Worm (Caenorhabditis elegans) whole organism, L3 larva: ENCODE measurements around the gene ugt-56.
A peak's percentile ranks its signal among the peaks of the same experiment; 100 is the strongest.

Experiments used
- ZK546.5 ChIP-seq: sonication (generic microtip); optimal IDR thresholded peaks from 2 replicates; lab custom pipeline; 2017; ENCODE audit warnings: missing biosample characterization, missing genetic modification characterization
- ama-1 ChIP-seq: fragments of 150-350 bp; optimal IDR thresholded peaks from 2 replicates; lab custom pipeline; 2018
- ceh-16 ChIP-seq: sonication (generic microtip); optimal IDR thresholded peaks from 2 replicates; lab custom pipeline; 2017; ENCODE audit warnings: missing biosample characterization, missing genetic modification characterization
- ceh-82 ChIP-seq: fragments of 150-350 bp; optimal IDR thresholded peaks from 2 replicates; lab custom pipeline; 2014; ENCODE audit warnings: missing biosample characterization, missing genetic modification characterization
- ceh-9 ChIP-seq: sonication (generic microtip); optimal IDR thresholded peaks from 2 replicates; lab custom pipeline; 2018; ENCODE audit warnings: missing biosample characterization, missing genetic modification characterization
- daf-12 ChIP-seq: fragments of 150-350 bp; optimal IDR thresholded peaks from 2 replicates; lab custom pipeline; 2014; ENCODE audit warnings: missing biosample characterization, missing genetic modification reagents, missing genetic modification characterization
- egl-27 ChIP-seq: sonication (generic microtip); optimal IDR thresholded peaks from 4 replicates; lab custom pipeline; 2017; ENCODE audit warnings: missing biosample characterization, missing genetic modification reagents, missing genetic modification characterization
- egl-5 ChIP-seq: fragments of 150-350 bp; optimal IDR thresholded peaks from 2 replicates; lab custom pipeline; 2017; ENCODE audit warnings: missing biosample characterization, missing genetic modification reagents, missing genetic modification characterization, inconsistent platforms
- elt-1 ChIP-seq: fragments of 150-350 bp; optimal IDR thresholded peaks from 2 replicates; lab custom pipeline; 2014; ENCODE audit warnings: missing biosample characterization, missing genetic modification characterization
- elt-2 ChIP-seq: sonication (generic microtip); optimal IDR thresholded peaks from 2 replicates; lab custom pipeline; 2016; ENCODE audit warnings: missing genetic modification reagents, mild to moderate bottlenecking, missing genetic modification characterization, missing compliant biosample characterization
- elt-3 ChIP-seq, 3 experiments: fragments of 150-350 bp in 1 of 3; sonication (generic microtip) in 2 of 3; optimal IDR thresholded peaks; 2 replicates in 2 of 3; 4 replicates in 1 of 3; lab custom pipeline; 2014 to 2017; ENCODE audit warnings: missing biosample characterization in 3 of 3, missing genetic modification characterization in 3 of 3
- eor-1 ChIP-seq, 2 experiments: fragments of 150-350 bp; optimal IDR thresholded peaks; 2 replicates each; lab custom pipeline; 2014 to 2018; ENCODE audit warnings: missing biosample characterization in 2 of 2, missing genetic modification characterization in 2 of 2
- fkh-10 ChIP-seq: sonication (generic microtip); optimal IDR thresholded peaks from 2 replicates; lab custom pipeline; 2017; ENCODE audit warnings: missing biosample characterization, missing genetic modification reagents, missing genetic modification characterization
- fkh-2 ChIP-seq: fragments of 150-350 bp; optimal IDR thresholded peaks from 2 replicates; lab custom pipeline; 2014; ENCODE audit warnings: missing biosample characterization, missing genetic modification reagents, missing genetic modification characterization
- jun-1 ChIP-seq: fragments of 150-350 bp; optimal IDR thresholded peaks from 2 replicates; lab custom pipeline; 2014; ENCODE audit warnings: missing biosample characterization, missing genetic modification reagents, missing genetic modification characterization
- lin-15B ChIP-seq: fragments of 150-350 bp; optimal IDR thresholded peaks from 2 replicates; lab custom pipeline; 2014; ENCODE audit warnings: missing biosample characterization, missing genetic modification characterization
- lin-39 ChIP-seq: fragments of 150-350 bp; optimal IDR thresholded peaks from 2 replicates; lab custom pipeline; 2018; ENCODE audit warnings: missing biosample characterization, missing genetic modification reagents, missing genetic modification characterization
- lsy-12 ChIP-seq: sonication (generic microtip); optimal IDR thresholded peaks from 2 replicates; lab custom pipeline; 2016; ENCODE audit warnings: mild to moderate bottlenecking, missing genetic modification characterization, missing compliant biosample characterization
- mdl-1 ChIP-seq: fragments of 150-350 bp; optimal IDR thresholded peaks from 2 replicates; lab custom pipeline; 2014; ENCODE audit warnings: missing biosample characterization, missing genetic modification characterization
- nfya-1 ChIP-seq: sonication (generic microtip); optimal IDR thresholded peaks from 2 replicates; lab custom pipeline; 2017; ENCODE audit warnings: missing genetic modification characterization, mild to moderate bottlenecking, missing compliant biosample characterization, antibody characterized with exemption, moderate library complexity; ENCODE audit not compliant: insufficient read depth
- nhr-11 ChIP-seq: fragments of 150-350 bp; optimal IDR thresholded peaks from 2 replicates; lab custom pipeline; 2014; ENCODE audit warnings: missing biosample characterization, missing genetic modification characterization
- nhr-12 ChIP-seq: fragments of 150-350 bp; optimal IDR thresholded peaks from 2 replicates; lab custom pipeline; 2014; ENCODE audit warnings: missing biosample characterization, missing genetic modification characterization
- nhr-23 ChIP-seq: fragments of 150-350 bp; optimal IDR thresholded peaks from 2 replicates; lab custom pipeline; 2014; ENCODE audit warnings: missing biosample characterization, missing genetic modification reagents, missing genetic modification characterization
- nhr-237 ChIP-seq: fragments of 150-350 bp; optimal IDR thresholded peaks from 2 replicates; lab custom pipeline; 2014; ENCODE audit warnings: missing biosample characterization, missing genetic modification characterization
- nhr-25 ChIP-seq: sonication (generic microtip); optimal IDR thresholded peaks from 2 replicates; lab custom pipeline; 2017; ENCODE audit warnings: missing biosample characterization, missing genetic modification characterization
- nhr-28 ChIP-seq: fragments of 150-350 bp; optimal IDR thresholded peaks from 2 replicates; lab custom pipeline; 2014; ENCODE audit warnings: missing biosample characterization, missing genetic modification characterization
- nhr-67 ChIP-seq: fragments of 150-350 bp; optimal IDR thresholded peaks from 2 replicates; lab custom pipeline; 2014; ENCODE audit warnings: missing biosample characterization, missing genetic modification characterization
- nhr-76 ChIP-seq: fragments of 150-350 bp; sonication (generic microtip); optimal IDR thresholded peaks from 5 replicates; lab custom pipeline; 2014; ENCODE audit warnings: missing biosample characterization, missing genetic modification characterization
- nhr-77 ChIP-seq: fragments of 150-350 bp; optimal IDR thresholded peaks from 2 replicates; lab custom pipeline; 2014; ENCODE audit warnings: missing biosample characterization, missing genetic modification characterization
- pha-4 ChIP-seq: fragments of 150-350 bp; optimal IDR thresholded peaks from 2 replicates; lab custom pipeline; 2014; ENCODE audit warnings: missing biosample characterization, missing genetic modification reagents, missing genetic modification characterization
- skn-1 ChIP-seq: fragments of 150-350 bp; optimal IDR thresholded peaks from 2 replicates; lab custom pipeline; 2014; ENCODE audit warnings: missing biosample characterization, missing genetic modification characterization
- snpc-4 ChIP-seq: fragments of 150-350 bp; optimal IDR thresholded peaks from 2 replicates; lab custom pipeline; 2014; ENCODE audit warnings: missing biosample characterization, missing genetic modification characterization
- tbx-2 ChIP-seq: sonication (generic microtip); optimal IDR thresholded peaks from 2 replicates; lab custom pipeline; 2016; ENCODE audit warnings: mild to moderate bottlenecking, missing genetic modification characterization, missing compliant biosample characterization
- unc-39 ChIP-seq: sonication (generic microtip); optimal IDR thresholded peaks from 4 replicates; lab custom pipeline; 2017; ENCODE audit warnings: missing biosample characterization, missing genetic modification characterization
- unc-62 ChIP-seq: fragments of 150-350 bp; sonication (generic microtip); optimal IDR thresholded peaks from 4 replicates; lab custom pipeline; 2014; ENCODE audit warnings: missing biosample characterization, missing genetic modification reagents, missing genetic modification characterization
- ztf-11 ChIP-seq: fragments of 150-350 bp; optimal IDR thresholded peaks from 2 replicates; lab custom pipeline; 2014; ENCODE audit warnings: missing biosample characterization, missing genetic modification characterization

Gene ugt-56

DNA sequence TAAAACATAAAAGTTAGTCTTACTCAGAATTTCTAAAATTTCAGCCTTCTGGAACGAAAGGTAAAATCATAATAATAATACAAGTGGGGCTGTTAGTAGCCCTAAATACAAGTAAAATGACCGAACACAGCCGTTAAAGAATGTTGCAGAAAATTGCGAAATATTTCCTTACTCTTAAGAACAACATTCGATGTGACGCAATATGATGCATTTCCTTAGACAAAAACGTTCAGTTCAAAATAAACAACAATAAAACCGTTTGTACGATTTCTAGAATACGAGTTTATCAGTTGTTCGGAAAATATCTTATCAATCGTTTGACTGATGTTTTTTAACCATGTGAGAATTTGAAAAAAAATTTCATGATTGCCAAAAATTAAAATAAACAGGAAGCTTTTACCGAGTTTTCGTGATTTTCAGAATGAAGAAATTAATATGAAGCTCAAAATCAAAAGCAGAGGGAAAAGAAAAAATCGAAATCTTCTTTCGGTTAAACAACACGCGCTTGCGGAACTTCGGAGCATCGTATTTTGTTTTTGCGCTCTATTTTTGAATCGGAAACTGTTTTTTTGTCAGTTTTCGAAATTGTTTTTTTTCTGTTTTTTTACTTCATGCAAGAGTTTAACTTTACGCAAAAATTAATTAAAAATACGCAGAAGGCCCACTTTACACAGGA lies 12.9 kb upstream of the ugt-56 start:
- TF ChIP-seq snpc-4 (no peak), skn-1 (no peak), nhr-76 (tag; lab: Kevin White, UChicago) (no peak), lin-15B (tag; lab: Kevin White, UChicago) (peak; percentile 19), jun-1 (tag; lab: Kevin White, UChicago) (no peak), nhr-77 (no peak), nhr-67 (no peak), elt-2 (tag; lab: Kevin White, UChicago) (peak; percentile 63), tbx-2 (tag; lab: Kevin White, UChicago) (no peak), nhr-12 (tag; lab: Kevin White, UChicago) (no peak), pha-4 (tag; lab: Kevin White, UChicago) (peak; percentile 23), elt-3 (tag; optimal IDR thresholded peaks at IDR 0.05; lab: Kevin White, UChicago) (no peak), ceh-16 (no peak)

DNA sequence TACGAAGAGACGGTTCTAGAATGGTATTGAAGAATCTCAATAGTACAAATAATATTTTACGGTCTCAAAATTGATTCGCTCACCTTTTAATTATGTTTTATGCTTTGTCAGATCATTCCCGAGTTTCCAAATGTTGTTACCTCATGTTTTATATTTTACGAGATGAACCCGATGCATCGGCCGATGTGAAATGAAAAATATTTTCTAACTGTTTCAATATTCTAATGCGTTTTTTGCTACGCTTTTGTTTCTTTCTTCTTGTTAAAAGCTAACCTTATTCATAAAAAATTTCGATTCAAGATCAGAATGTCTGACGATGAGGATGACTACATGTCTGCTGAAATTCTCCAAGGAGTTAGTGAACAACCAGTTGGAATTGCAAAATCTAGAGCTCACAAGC lies 7.7 kb upstream of the ugt-56 start, which contains the start of gene T04H1.5:
Gene T04H1.5, plus strand, starts transcription at position 301 of the 400 bp plus-strand sequence.
- no peak for TF ChIP-seq nhr-25 (tag; lab: Kevin White, UChicago)
- no peak for TF ChIP-seq egl-27 (tag; lab: Kevin White, UChicago)
- no peak for TF ChIP-seq nhr-76 (tag; lab: Kevin White, UChicago)
- TF ChIP-seq mdl-1 (tag; lab: Kevin White, UChicago), result no peak
- no peak for TF ChIP-seq nhr-237
- no peak for TF ChIP-seq lin-15B (tag; lab: Kevin White, UChicago)
- TF ChIP-seq lsy-12 (tag; lab: Kevin White, UChicago), result no peak
- no peak for TF ChIP-seq egl-5 (tag; lab: Kevin White, UChicago)
- no peak for TF ChIP-seq snpc-4
- TF ChIP-seq ceh-9 (tag; lab: Kevin White, UChicago), result no peak

DNA sequence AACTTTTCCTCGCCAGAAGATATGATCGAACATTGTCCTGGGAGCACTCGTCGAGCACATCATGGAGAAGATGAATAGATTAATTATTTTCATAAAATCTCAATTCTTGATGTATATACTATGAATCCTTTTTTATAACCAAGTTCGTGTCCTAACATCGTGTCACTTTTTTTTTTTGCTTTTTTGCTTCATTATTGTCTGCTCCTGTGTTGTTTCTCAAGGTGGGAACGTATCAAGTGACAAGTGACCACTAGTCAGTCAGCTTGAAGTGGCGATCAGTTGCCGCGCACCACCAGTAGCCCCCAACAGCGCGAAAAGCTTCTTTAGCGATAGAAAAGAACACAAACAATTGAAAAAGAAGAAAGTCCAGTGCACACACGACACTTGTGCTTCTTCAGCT lies 6.5 kb upstream of the ugt-56 start, which contains the start of gene lrx-1:
Gene lrx-1, plus strand, starts transcription at position 301 of the 400 bp plus-strand sequence.
- no peak for TF ChIP-seq nhr-12 (tag; lab: Kevin White, UChicago)
- no peak for TF ChIP-seq eor-1 (tag; optimal IDR thresholded peaks at IDR 0.05; lab: Kevin White, UChicago)
- no peak for TF ChIP-seq ceh-82 (tag; lab: Kevin White, UChicago)
- no peak for TF ChIP-seq fkh-2 (tag; lab: Kevin White, UChicago)
- TF ChIP-seq nhr-76 (tag; lab: Kevin White, UChicago), result no peak
- no peak for TF ChIP-seq nhr-23 (tag; lab: Kevin White, UChicago)
- no peak for TF ChIP-seq daf-12
- no peak for TF ChIP-seq unc-62 (GFP tag; lab: Kevin White, UChicago)
- no peak for TF ChIP-seq nhr-77
- no peak for TF ChIP-seq unc-39 (tag; lab: Kevin White, UChicago)
- TF ChIP-seq fkh-10, result no peak
- no peak for TF ChIP-seq tbx-2 (tag; lab: Kevin White, UChicago)
- no peak for TF ChIP-seq mdl-1 (tag; lab: Kevin White, UChicago)
- TF ChIP-seq ztf-11, result no peak
- no peak for TF ChIP-seq nhr-28 (tag; lab: Kevin White, UChicago)
- no peak for TF ChIP-seq elt-2 (tag; lab: Kevin White, UChicago)
- no peak for TF ChIP-seq nfya-1 (tag; lab: Kevin White, UChicago)
- TF ChIP-seq ama-1 (lab: Kevin White, UChicago), result no peak
- no peak for TF ChIP-seq nhr-67
- TF ChIP-seq ZK546.5 (tag; lab: Kevin White, UChicago), result no peak

DNA sequence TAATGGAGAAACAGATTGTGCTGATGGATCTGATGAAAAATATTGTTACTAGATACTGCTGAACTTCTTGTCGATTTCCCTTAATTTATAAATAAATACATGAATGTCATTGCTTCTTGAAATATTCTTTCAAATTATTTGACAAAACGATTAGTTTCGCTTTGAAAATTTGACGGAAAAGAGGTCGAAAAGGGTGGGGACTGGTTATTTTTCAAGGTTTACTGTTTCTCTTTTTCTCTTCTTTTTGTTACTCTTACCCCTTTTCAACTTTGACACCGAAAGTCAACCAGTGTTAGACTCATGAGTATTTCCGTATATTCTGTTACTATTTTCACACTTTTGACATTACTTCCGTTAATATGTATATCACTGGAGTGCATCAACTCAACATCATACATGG lies 3.4 kb upstream of the ugt-56 start, which contains the start of gene T04H1.12:
Gene T04H1.12, plus strand, starts transcription at position 301 of the 400 bp plus-strand sequence.
- TF ChIP-seq tbx-2 (tag; lab: Kevin White, UChicago) (no peak), elt-1 (tag; lab: Kevin White, UChicago) (no peak), nhr-11 (no peak), lin-15B (tag; lab: Kevin White, UChicago) (no peak), lin-39 (tag; lab: Kevin White, UChicago) (no peak), nfya-1 (tag; lab: Kevin White, UChicago) (no peak)
- TF ChIP-seq, all 47 proteins: peak for 0
